Worm (Caenorhabditis elegans): ENCODE results near the gene srh-76.

The srh-76 gene

DNA sequence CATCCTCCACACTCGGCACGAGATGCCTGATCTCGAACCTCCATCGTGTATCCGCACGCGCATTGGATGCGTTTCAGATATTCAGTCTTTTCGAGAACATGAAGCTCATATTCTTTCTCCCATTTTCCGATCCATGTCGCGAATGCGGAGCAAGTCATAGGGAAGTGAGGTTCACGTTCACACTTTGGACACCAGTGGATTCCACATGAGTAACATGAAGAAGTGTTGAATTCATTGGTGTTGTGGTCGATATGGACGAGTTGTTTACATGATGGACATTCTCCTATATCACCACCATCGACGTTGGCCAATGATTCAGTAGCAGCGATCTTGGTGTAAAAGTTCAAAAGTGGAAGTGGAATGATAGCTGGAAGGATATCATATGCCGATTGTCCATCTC is 7.3 kb downstream of the srh-76 start (continued):
- no peak for TF ChIP-seq F22D6.2 (tag; optimal IDR thresholded peaks at IDR 0.05)
- TF ChIP-seq repo-1 (tag; optimal IDR thresholded peaks at IDR 0.05) = no peak
- TF ChIP-seq aptf-3 (GFP tag; IDR thresholded peaks at IDR 0.05) = no peak
- no peak for TF ChIP-seq pha-4 (tag; optimal IDR thresholded peaks at IDR 0.05)
- no peak for TF ChIP-seq nhr-90 (tag; optimal IDR thresholded peaks at IDR 0.05)
- no peak for TF ChIP-seq athp-1 (tag; optimal IDR thresholded peaks at IDR 0.05)
- no peak for TF ChIP-seq ccch-3 (GFP tag; optimal IDR thresholded peaks at IDR 0.05)
- TF ChIP-seq F57A8.1 (GFP tag; optimal IDR thresholded peaks at IDR 0.05) = no peak
- no peak for TF ChIP-seq hsf-1 (GFP tag; IDR thresholded peaks at IDR 0.05)
- TF ChIP-seq aptf-2 (GFP tag; conservative IDR thresholded peaks at IDR 0.05) = no peak
- peak; percentile 4; the same call in 1 of the 2 replicates for TF ChIP-seq zfh-2 (GFP tag; conservative IDR thresholded peaks at IDR 0.05)
- TF ChIP-seq zim-3 (tag; optimal IDR thresholded peaks at IDR 0.05) = no peak
- no peak for TF ChIP-seq rec-8 (tag; optimal IDR thresholded peaks at IDR 0.05)
- TF ChIP-seq dox-1 (GFP tag; IDR thresholded peaks at IDR 0.05) = no peak
- no peak for TF ChIP-seq B0261.1 (tag; optimal IDR thresholded peaks at IDR 0.05)
- TF ChIP-seq akir-1 (GFP tag; optimal IDR thresholded peaks at IDR 0.05) = peak; percentile 58

DNA sequence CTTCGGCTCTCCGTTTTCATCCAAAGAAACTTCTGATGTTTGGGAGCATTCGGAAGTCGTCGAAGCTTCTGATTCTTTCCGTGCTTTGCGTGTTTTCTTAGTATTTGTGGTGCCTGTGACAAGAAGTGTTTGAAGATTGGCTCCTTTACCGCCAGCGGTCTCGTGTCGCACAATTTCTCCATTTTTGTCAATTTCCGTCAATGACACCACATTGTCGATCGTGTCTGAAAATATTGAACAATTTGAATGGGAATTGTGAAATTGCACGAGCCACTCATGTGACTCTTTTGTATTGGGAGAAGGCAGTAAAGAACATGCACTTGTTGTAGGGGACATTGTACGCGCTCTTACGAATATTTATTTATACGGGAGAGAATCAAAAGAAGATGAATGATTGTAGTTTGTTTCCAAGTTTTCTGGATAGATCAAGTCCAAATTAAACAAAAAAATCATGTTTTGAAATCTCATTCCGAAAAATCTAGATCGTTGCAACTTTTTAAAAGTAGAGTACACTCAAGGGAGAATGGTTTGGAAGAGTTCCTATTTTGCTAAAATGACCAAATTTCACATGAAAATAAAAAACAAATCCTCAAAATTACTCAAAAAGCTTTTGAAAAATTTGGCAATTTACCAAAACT is 9.0 kb downstream of the srh-76 start:
- TF ChIP-seq lin-40 (tag; optimal IDR thresholded peaks at IDR 0.05) (no peak), F52B5.7 (tag; optimal IDR thresholded peaks at IDR 0.05) (peak; percentile 50), nhr-80 (tag; optimal IDR thresholded peaks at IDR 0.05) (peak; percentile 9), ztf-28 (GFP tag; IDR thresholded peaks at IDR 0.05) (no peak), dox-1 (GFP tag; IDR thresholded peaks at IDR 0.05) (no peak), sea-2 (GFP tag; IDR thresholded peaks at IDR 0.05) (0 out of 2 replicates have a peak, but pooled peaks have one; percentile 73), D2030.7 (GFP tag; IDR thresholded peaks at IDR 0.05) (no peak), attf-6 (GFP tag; IDR thresholded peaks at IDR 0.05) (no peak), hmg-20 (GFP tag; IDR thresholded peaks at IDR 0.05) (peak; percentile 38; the same call in 1 of the 2 replicates), tlf-1 (GFP tag; optimal IDR thresholded peaks at IDR 0.05) (peak; percentile 25), F10E7.11 (tag; optimal IDR thresholded peaks at IDR 0.05) (no peak), ekl-4 (GFP tag; IDR thresholded peaks at IDR 0.05) (0 out of 2 replicates have a peak, but pooled peaks have one; percentile 29), C06A6.2 (GFP tag; conservative IDR thresholded peaks at IDR 0.05) (no peak), hmg-1.2 (GFP tag; IDR thresholded peaks at IDR 0.05) (0 out of 2 replicates have a peak, but pooled peaks have one; percentile 3), egrh-3 (GFP tag; IDR thresholded peaks at IDR 0.05) (0 out of 2 replicates have a peak, but pooled peaks have one; percentile 5), mel-28 (tag; optimal IDR thresholded peaks at IDR 0.05; ENCODE audit: borderline replicate concordance) (peak; percentile 27), Y53G8AR.9 (GFP tag; conservative IDR thresholded peaks at IDR 0.05) (peak; percentile 59; the same call in 1 of the 2 replicates), ceh-100 (GFP tag; IDR thresholded peaks at IDR 0.05) (0 out of 2 replicates have a peak, but pooled peaks have one; percentile 13), cebp-1 (GFP tag; IDR thresholded peaks at IDR 0.05) (peak; percentile 74), cebp-1 (tag; optimal IDR thresholded peaks at IDR 0.05) (peak; percentile 82), madf-3 (GFP tag; IDR thresholded peaks at IDR 0.05) (peak; percentile 33; the same call in 1 of the 2 replicates), attf-3 (GFP tag; conservative IDR thresholded peaks at IDR 0.05) (0 out of 2 replicates have a peak, but pooled peaks have one; percentile 9), nhr-27 (tag; optimal IDR thresholded peaks at IDR 0.05) (no peak), him-1 (tag; optimal IDR thresholded peaks at IDR 0.05) (no peak), F37B4.10 (GFP tag; IDR thresholded peaks at IDR 0.05) (no peak), unc-130 (GFP tag; optimal IDR thresholded peaks at IDR 0.05) (no peak), repo-1 (tag; optimal IDR thresholded peaks at IDR 0.05) (peak; percentile 18), zim-3 (tag; optimal IDR thresholded peaks at IDR 0.05) (no peak), rpc-1 (optimal IDR thresholded peaks at IDR 0.05) (no peak), rpc-1 (tag; optimal IDR thresholded peaks at IDR 0.05) (no peak), ztf-18 (tag; optimal IDR thresholded peaks at IDR 0.05) (no peak), nfyb-1 (GFP tag; IDR thresholded peaks at IDR 0.05) (peak; percentile 67), Y95B8A.8 (GFP tag; IDR thresholded peaks at IDR 0.05) (peak; percentile 64; the same call in 1 of the 2 replicates), B0336.3 (GFP tag; IDR thresholded peaks at IDR 0.05) (peak; percentile 59; the same call in 1 of the 2 replicates)
